Fruit fly (Drosophila melanogaster) whole organism, prepupa: ENCODE measurements around the gene beag.

Experiments
- Blimp-1 ChIP-seq: fragments of 200-800 bp; sonication (Bioruptor generic); optimal IDR thresholded peaks from 3 replicates; lab custom pipeline; 2017; ENCODE audit warnings: missing biosample characterization, missing genetic modification characterization, mild to moderate bottlenecking, moderate library complexity, missing genetic modification reagents
- CG10631 ChIP-seq: fragments of 200-800 bp; sonication (Bioruptor generic); optimal IDR thresholded peaks from 2 replicates; lab custom pipeline; 2016; ENCODE audit warnings: missing biosample characterization, missing genetic modification characterization
- CG11294 ChIP-seq: fragments of 200-800 bp; sonication (Bioruptor generic); IDR thresholded peaks from 2 replicates; pipeline ENCODE4 v1.3.6; 2022; ENCODE audit warnings: missing biosample characterization, missing genetic modification characterization
- CG11902 ChIP-seq: fragments of 200-800 bp; sonication (Bioruptor generic); optimal IDR thresholded peaks from 3 replicates; lab custom pipeline; 2016; ENCODE audit warnings: missing biosample characterization, missing genetic modification characterization
- CG1621 ChIP-seq: fragments of 200-800 bp; sonication (Bioruptor generic); optimal IDR thresholded peaks from 3 replicates; lab custom pipeline; 2018; ENCODE audit warnings: missing biosample characterization, mild to moderate bottlenecking, missing genetic modification characterization
- CG16779 ChIP-seq: fragments of 200-800 bp; sonication (Bioruptor generic); optimal IDR thresholded peaks from 3 replicates; lab custom pipeline; 2017; ENCODE audit warnings: missing biosample characterization, mild to moderate bottlenecking, missing genetic modification characterization
- CG3919 ChIP-seq: fragments of 200-800 bp; sonication (Bioruptor generic); optimal IDR thresholded peaks from 3 replicates; lab custom pipeline; 2016; ENCODE audit warnings: missing biosample characterization, missing genetic modification characterization
- CG4318 ChIP-seq: fragments of 200-800 bp; sonication (Bioruptor generic); optimal IDR thresholded peaks from 3 replicates; lab custom pipeline; 2017; ENCODE audit warnings: missing biosample characterization, mild to moderate bottlenecking, missing genetic modification characterization
- CG6792 ChIP-seq: fragments of 200-800 bp; sonication (Bioruptor generic); optimal IDR thresholded peaks from 3 replicates; lab custom pipeline; 2016; ENCODE audit warnings: missing biosample characterization, missing genetic modification characterization
- CG6808 ChIP-seq: fragments of 200-800 bp; sonication (Bioruptor generic); optimal IDR thresholded peaks from 3 replicates; lab custom pipeline; 2017; ENCODE audit warnings: missing biosample characterization, missing genetic modification characterization, mild to moderate bottlenecking, moderate library complexity, missing genetic modification reagents
- CG8119 ChIP-seq: fragments of 200-800 bp; sonication (Bioruptor generic); IDR thresholded peaks from 3 replicates; pipeline ENCODE4 v1.3.6; 2022; ENCODE audit warnings: missing biosample characterization, missing genetic modification characterization
- Eip75B ChIP-seq: fragments of 200-800 bp; sonication (Bioruptor generic); optimal IDR thresholded peaks from 3 replicates; lab custom pipeline; 2016; ENCODE audit warnings: missing biosample characterization, missing genetic modification characterization
- Eip78C ChIP-seq: fragments of 200-800 bp; sonication (Bioruptor generic); peaks from one replicate; lab custom pipeline; 2016; ENCODE audit warnings: missing biosample characterization, missing genetic modification characterization
- Eip93F ChIP-seq: fragments of 200-800 bp; sonication (Bioruptor generic); optimal IDR thresholded peaks from 2 replicates; lab custom pipeline; 2016; ENCODE audit warnings: missing biosample characterization, mild to moderate bottlenecking, missing genetic modification characterization
- Ets96B ChIP-seq: fragments of 200-800 bp; optimal IDR thresholded peaks from 2 replicates; lab custom pipeline; 2019; ENCODE audit warnings: missing biosample characterization, mild to moderate bottlenecking, missing genetic modification characterization, moderate library complexity
- Gug ChIP-seq: fragments of 200-800 bp; sonication (Bioruptor generic); IDR thresholded peaks from 2 replicates; pipeline ENCODE4 v1.3.6; 2022; ENCODE audit warnings: missing biosample characterization, missing genetic modification characterization
- Hr38 ChIP-seq: sonication (Bioruptor generic); optimal IDR thresholded peaks from 2 replicates; lab custom pipeline; 2016; ENCODE audit warnings: missing biosample characterization, missing genetic modification characterization
- Hr39 ChIP-seq: fragments of 200-800 bp; sonication (Bioruptor generic); optimal IDR thresholded peaks from 2 replicates; lab custom pipeline; 2016; ENCODE audit warnings: missing biosample characterization, missing genetic modification characterization
- Lpt ChIP-seq: fragments of 200-800 bp; sonication (Bioruptor generic); optimal IDR thresholded peaks from 3 replicates; lab custom pipeline; 2016; ENCODE audit warnings: missing biosample characterization, missing genetic modification characterization
- Sox102F ChIP-seq: fragments of 200-800 bp; sonication (Bioruptor generic); optimal IDR thresholded peaks from 2 replicates; lab custom pipeline; 2016; ENCODE audit warnings: missing biosample characterization, mild to moderate bottlenecking, missing genetic modification characterization
- Sox14 ChIP-seq: fragments of 200-800 bp; sonication (Bioruptor generic); optimal IDR thresholded peaks from 3 replicates; lab custom pipeline; 2016; ENCODE audit warnings: missing biosample characterization, missing genetic modification characterization
- achi ChIP-seq: fragments of 200-800 bp; sonication (Bioruptor generic); optimal IDR thresholded peaks from 3 replicates; lab custom pipeline; 2016; ENCODE audit warnings: missing biosample characterization, missing genetic modification characterization
- acj6 ChIP-seq: fragments of 200-800 bp; sonication (Bioruptor generic); optimal IDR thresholded peaks from 3 replicates; lab custom pipeline; 2016; ENCODE audit warnings: missing biosample characterization, missing genetic modification characterization
- cyc ChIP-seq: fragments of 200-800 bp; sonication (Bioruptor generic); optimal IDR thresholded peaks from 3 replicates; lab custom pipeline; 2016; ENCODE audit warnings: missing biosample characterization, missing genetic modification characterization
- dsx ChIP-seq: fragments of 200-800 bp; optimal IDR thresholded peaks from 3 replicates; lab custom pipeline; 2019; ENCODE audit warnings: missing biosample characterization, mild to moderate bottlenecking, missing genetic modification characterization, moderate library complexity; ENCODE audit not compliant: poor library complexity, severe bottlenecking
- eg ChIP-seq: fragments of 200-800 bp; sonication (Bioruptor generic); IDR thresholded peaks from 3 replicates; pipeline ENCODE4 v1.3.6; 2022; ENCODE audit warnings: missing biosample characterization, missing genetic modification characterization
- esn ChIP-seq: fragments of 200-800 bp; sonication (Bioruptor generic); optimal IDR thresholded peaks from 2 replicates; lab custom pipeline; 2016; ENCODE audit warnings: missing biosample characterization, mild to moderate bottlenecking, missing genetic modification characterization, moderate library complexity
- fd59A ChIP-seq: fragments of 200-800 bp; sonication (Bioruptor generic); optimal IDR thresholded peaks from 2 replicates; lab custom pipeline; 2017; ENCODE audit warnings: missing biosample characterization, mild to moderate bottlenecking, missing genetic modification characterization, missing genetic modification reagents
- fd85E ChIP-seq: fragments of 200-800 bp; sonication (Bioruptor generic); optimal IDR thresholded peaks from 3 replicates; lab custom pipeline; 2016; ENCODE audit warnings: missing biosample characterization, missing genetic modification characterization
- lz ChIP-seq: fragments of 200-800 bp; sonication (Bioruptor generic); optimal IDR thresholded peaks from 3 replicates; lab custom pipeline; 2016; ENCODE audit warnings: missing biosample characterization, missing genetic modification characterization
- pdm3 ChIP-seq: fragments of 200-800 bp; sonication (Bioruptor generic); optimal IDR thresholded peaks from 3 replicates; lab custom pipeline; 2016; ENCODE audit warnings: missing biosample characterization, missing genetic modification characterization
- svp ChIP-seq: fragments of 200-800 bp; sonication (Bioruptor generic); peaks from one replicate; lab custom pipeline; 2016; ENCODE audit warnings: missing biosample characterization, missing genetic modification characterization
- topi ChIP-seq: fragments of 200-800 bp; sonication (Bioruptor generic); optimal IDR thresholded peaks from 3 replicates; lab custom pipeline; 2016; ENCODE audit warnings: missing biosample characterization, missing genetic modification characterization
- vri ChIP-seq: fragments of 200-800 bp; sonication (Bioruptor generic); optimal IDR thresholded peaks from 3 replicates; lab custom pipeline; 2016; ENCODE audit warnings: missing biosample characterization, mild to moderate bottlenecking, missing genetic modification characterization

The beag gene

dm6 chr3R:9051937-9052680 lies 12.8 kb downstream of the beag start, which contains the start of gene Kdm2 (continued):
- TF ChIP-seq CG16779 (tag; lab: Kevin White, UChicago) (no peak), lz (peak; percentile 16), Eip75B (peak; percentile 12), CG4318 (GFP tag; lab: Kevin White, UChicago) (no peak), Blimp-1 (GFP tag; lab: Kevin White, UChicago) (no peak), esn (GFP tag; lab: Kevin White, UChicago) (peak; percentile 20), vri (GFP tag; lab: Kevin White, UChicago) (no peak), CG6792 (GFP tag; lab: Kevin White, UChicago) (no peak), pdm3 (GFP tag; lab: Kevin White, UChicago) (peak; percentile 20), fd59A (no peak), Ets96B (tag; lab: Kevin White, UChicago) (no peak), eg (GFP tag; lab: Robert Waterston, UW) (no peak), CG11902 (GFP tag; lab: Kevin White, UChicago) (no peak), fd85E (no peak), Sox102F (peak; percentile 34), topi (GFP tag; lab: Kevin White, UChicago) (peak; percentile 12), CG8119 (GFP tag; lab: Robert Waterston, UW) (no peak), Lpt (GFP tag; lab: Kevin White, UChicago) (no peak), Hr38 (GFP tag; lab: Kevin White, UChicago) (no peak), Hr39 (GFP tag; lab: Kevin White, UChicago) (no peak), Gug (no peak)

DNA sequence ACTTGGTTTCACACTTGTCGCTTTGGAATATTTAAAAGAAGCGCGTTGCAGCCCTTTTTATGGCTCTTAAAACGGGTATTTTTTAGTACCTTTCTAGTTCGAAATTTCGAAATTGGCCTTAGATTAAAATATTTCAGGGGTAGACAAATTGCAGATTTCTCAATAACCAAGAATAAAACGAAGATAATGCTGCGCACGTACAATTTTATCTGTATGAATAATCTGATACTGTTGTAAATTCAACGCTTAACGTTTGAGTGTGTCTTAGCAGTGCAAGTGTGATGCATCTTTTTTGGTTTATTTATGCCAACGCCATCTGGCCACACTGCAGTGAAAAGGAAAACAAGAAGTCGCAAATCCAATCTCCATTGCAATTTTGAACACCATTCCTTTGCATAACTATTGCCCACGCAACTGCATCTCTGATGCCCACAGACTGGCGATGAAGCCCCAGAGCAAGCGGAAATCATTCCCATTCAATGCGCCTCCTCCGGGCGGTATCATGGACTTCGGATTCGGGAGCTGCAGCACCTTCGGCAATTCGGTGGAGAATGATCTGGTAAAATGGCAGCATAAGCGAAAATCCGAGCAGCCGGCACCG lies 14.3 kb downstream of the beag start, which contains the start of gene Nmdmc:
Nmdmc (minus strand) TSS at position 37 of the 601 bp plus-strand sequence.
- TF ChIP-seq CG1621 (tag; lab: Kevin White, UChicago) (no peak), CG11294 (GFP tag; lab: Robert Waterston, UW) (no peak), Blimp-1 (GFP tag; lab: Kevin White, UChicago) (peak; percentile 30), cyc (GFP tag; lab: Kevin White, UChicago) (no peak), CG6808 (GFP tag; lab: Kevin White, UChicago) (no peak), Eip93F (GFP tag; lab: Kevin White, UChicago) (no peak), achi (GFP tag; lab: Kevin White, UChicago) (no peak), Sox14 (GFP tag; lab: Kevin White, UChicago) (no peak), CG8119 (GFP tag; lab: Robert Waterston, UW) (no peak)

DNA sequence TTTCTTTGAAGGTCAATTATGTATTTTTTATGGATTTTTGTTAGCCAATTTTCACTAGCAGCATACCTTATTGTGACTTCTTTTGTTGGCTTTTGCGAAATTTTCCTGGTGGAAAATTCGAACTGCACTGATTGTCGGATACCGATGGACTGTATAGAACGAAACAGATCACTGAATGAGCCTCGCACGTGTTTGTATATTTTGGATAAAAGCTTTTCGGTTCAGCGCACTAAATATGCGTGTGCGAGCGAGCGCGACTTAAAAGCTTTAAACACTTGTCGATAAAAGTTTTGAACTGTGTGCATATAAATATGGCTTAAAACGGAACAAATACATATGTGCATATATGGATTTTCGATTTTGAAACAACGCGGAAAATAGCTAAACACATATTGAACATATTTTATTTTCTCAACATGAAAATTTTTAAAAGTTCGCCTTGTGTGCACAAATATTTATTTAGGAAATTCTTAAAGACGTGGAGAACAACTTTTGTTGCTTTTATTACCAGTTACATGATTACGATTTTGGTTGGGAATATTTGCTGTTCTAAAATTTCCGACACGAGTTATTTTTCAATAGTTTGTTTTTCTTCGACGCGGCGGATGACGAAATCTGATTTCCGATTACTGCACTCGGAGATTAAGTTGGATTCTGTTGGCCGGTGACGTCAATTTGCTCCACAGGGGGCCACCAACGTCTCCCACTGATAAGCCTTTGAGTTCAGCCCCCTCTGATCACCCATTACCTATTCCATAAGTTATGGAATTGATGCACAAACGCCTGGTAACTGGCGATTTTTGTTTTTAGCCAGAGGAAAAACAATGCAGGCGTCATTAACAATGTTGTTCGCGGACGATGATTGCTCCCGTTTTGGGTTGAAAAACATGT lies 15.5 kb downstream of the beag start:
- TF ChIP-seq CG8119 (GFP tag; lab: Robert Waterston, UW) (no peak), CG10631 (GFP tag; lab: Kevin White, UChicago) (peak; percentile 7), svp (GFP tag; lab: Kevin White, UChicago) (peak; percentile 85), pdm3 (GFP tag; lab: Kevin White, UChicago) (peak; percentile 30), CG1621 (tag; lab: Kevin White, UChicago) (no peak), CG6792 (GFP tag; lab: Kevin White, UChicago) (no peak), CG3919 (GFP tag; lab: Kevin White, UChicago) (no peak), Eip93F (GFP tag; lab: Kevin White, UChicago) (no peak), Hr38 (GFP tag; lab: Kevin White, UChicago) (no peak), esn (GFP tag; lab: Kevin White, UChicago) (peak; percentile 7), acj6 (GFP tag; lab: Kevin White, UChicago) (no peak), Hr39 (GFP tag; lab: Kevin White, UChicago) (peak; percentile 1), cyc (GFP tag; lab: Kevin White, UChicago) (no peak), dsx (peak; percentile 36), Eip78C (GFP tag; lab: Kevin White, UChicago) (peak; percentile 71)
